Fruit fly (Drosophila melanogaster): ENCODE results near the gene CG42635.

- TF ChIP-seq CG12605 (GFP tag; IDR thresholded peaks at IDR 0.05) (no peak), CG14655 (GFP tag; optimal IDR thresholded peaks at IDR 0.05) (no peak), CG13204 (GFP tag; optimal IDR thresholded peaks at IDR 0.05) (no peak), EcR (GFP tag; optimal IDR thresholded peaks at IDR 0.05) (peak; percentile 69), Pif1B (GFP tag; optimal IDR thresholded peaks at IDR 0.05) (no peak), gl (tag; optimal IDR thresholded peaks at IDR 0.05) (no peak), CG17806 (tag; optimal IDR thresholded peaks at IDR 0.05) (no peak), CG8159 (tag; optimal IDR thresholded peaks at IDR 0.05) (no peak), Snoo (tag; optimal IDR thresholded peaks at IDR 0.05) (no peak), D1 (tag; optimal IDR thresholded peaks at IDR 0.05) (no peak), CG10348 (GFP tag; IDR thresholded peaks at IDR 0.05) (no peak), CG9948 (tag; optimal IDR thresholded peaks at IDR 0.05) (no peak), CG15710 (tag; optimal IDR thresholded peaks at IDR 0.05) (no peak), CG32121 (GFP tag; IDR thresholded peaks at IDR 0.05) (no peak)
Measured at dm6 chr2L:18002149-18002548, 5.6 kb upstream of the CG42635 start.
